Fruit fly (Drosophila melanogaster): Measurements from ENCODE around the gene epsilonCOP.
A peak's percentile ranks its signal among the peaks of the same experiment; 100 is the strongest.

The epsilonCOP gene

dm6 chr2L:6531985-6532699 lies 43.3 kb downstream of the epsilonCOP start:
- no peak for TF ChIP-seq CG8301 (tag; optimal IDR thresholded peaks at IDR 0.05)
- TF ChIP-seq CG32121 (GFP tag; IDR thresholded peaks at IDR 0.05): no peak
- TF ChIP-seq rn (GFP tag; IDR thresholded peaks at IDR 0.05): no peak
- TF ChIP-seq CG34367 (tag; optimal IDR thresholded peaks at IDR 0.05): no peak

dm6 chr2L:6532977-6533376 lies 44.1 kb downstream of the epsilonCOP start:
- TF ChIP-seq CG32121 (GFP tag; IDR thresholded peaks at IDR 0.05): no peak
- TF ChIP-seq CG34367 (tag; optimal IDR thresholded peaks at IDR 0.05): no peak
- TF ChIP-seq CG8159 (tag; optimal IDR thresholded peaks at IDR 0.05): no peak
- no peak for TF ChIP-seq D1 (tag; optimal IDR thresholded peaks at IDR 0.05)
- TF ChIP-seq gl (tag; optimal IDR thresholded peaks at IDR 0.05): no peak
- no peak for TF ChIP-seq Pif1B (GFP tag; optimal IDR thresholded peaks at IDR 0.05)
- TF ChIP-seq fd96Ca (GFP tag; IDR thresholded peaks at IDR 0.05): no peak
- no peak for TF ChIP-seq CG9948 (tag; optimal IDR thresholded peaks at IDR 0.05)
- TF ChIP-seq CG15710 (tag; optimal IDR thresholded peaks at IDR 0.05): no peak
- TF ChIP-seq CG13204 (GFP tag; optimal IDR thresholded peaks at IDR 0.05): no peak
- no peak for TF ChIP-seq CG8301 (tag; optimal IDR thresholded peaks at IDR 0.05)
- no peak for TF ChIP-seq CG14655 (GFP tag; optimal IDR thresholded peaks at IDR 0.05)
- no peak for TF ChIP-seq EcR (GFP tag; optimal IDR thresholded peaks at IDR 0.05)
- no peak for TF ChIP-seq CG10348 (GFP tag; IDR thresholded peaks at IDR 0.05)
- no peak for TF ChIP-seq CG4496 (GFP tag; IDR thresholded peaks at IDR 0.05)
- TF ChIP-seq CG12605 (GFP tag; IDR thresholded peaks at IDR 0.05): no peak
- no peak for TF ChIP-seq Pif1A (GFP tag; optimal IDR thresholded peaks at IDR 0.05)
- no peak for TF ChIP-seq CG17806 (tag; optimal IDR thresholded peaks at IDR 0.05)
- TF ChIP-seq rn (GFP tag; IDR thresholded peaks at IDR 0.05): no peak
- no peak for TF ChIP-seq Snoo (tag; optimal IDR thresholded peaks at IDR 0.05)

dm6 chr2L:6533719-6534118 lies 44.8 kb downstream of the epsilonCOP start:
- TF ChIP-seq CG13204 (GFP tag; optimal IDR thresholded peaks at IDR 0.05) (peak; percentile 0), Snoo (tag; optimal IDR thresholded peaks at IDR 0.05) (no peak)

dm6 chr2L:6534125-6534815 lies 45.4 kb downstream of the epsilonCOP start:
- TF ChIP-seq CG17806 (tag; optimal IDR thresholded peaks at IDR 0.05) (no peak), CG8159 (tag; optimal IDR thresholded peaks at IDR 0.05) (no peak), Pif1A (GFP tag; optimal IDR thresholded peaks at IDR 0.05) (no peak), Pif1B (GFP tag; optimal IDR thresholded peaks at IDR 0.05) (no peak), CG34367 (tag; optimal IDR thresholded peaks at IDR 0.05) (no peak), fd96Ca (GFP tag; IDR thresholded peaks at IDR 0.05) (no peak), CG12605 (GFP tag; IDR thresholded peaks at IDR 0.05) (no peak), EcR (GFP tag; optimal IDR thresholded peaks at IDR 0.05) (no peak), gl (tag; optimal IDR thresholded peaks at IDR 0.05) (no peak), CG8301 (tag; optimal IDR thresholded peaks at IDR 0.05) (no peak), CG15710 (tag; optimal IDR thresholded peaks at IDR 0.05) (no peak), CG13204 (GFP tag; optimal IDR thresholded peaks at IDR 0.05) (no peak), Snoo (tag; optimal IDR thresholded peaks at IDR 0.05) (no peak), rn (GFP tag; IDR thresholded peaks at IDR 0.05) (no peak), CG9948 (tag; optimal IDR thresholded peaks at IDR 0.05) (no peak), CG4496 (GFP tag; IDR thresholded peaks at IDR 0.05) (no peak), CG10348 (GFP tag; IDR thresholded peaks at IDR 0.05) (no peak), D1 (tag; optimal IDR thresholded peaks at IDR 0.05) (no peak)

dm6 chr2L:6536044-6536581 lies 47.2 kb downstream of the epsilonCOP start:
- TF ChIP-seq CG9948 (tag; optimal IDR thresholded peaks at IDR 0.05) (no peak), Pif1B (GFP tag; optimal IDR thresholded peaks at IDR 0.05) (no peak), Snoo (tag; optimal IDR thresholded peaks at IDR 0.05) (no peak), CG8159 (tag; optimal IDR thresholded peaks at IDR 0.05) (no peak), CG13204 (GFP tag; optimal IDR thresholded peaks at IDR 0.05) (no peak), CG17806 (tag; optimal IDR thresholded peaks at IDR 0.05) (no peak), EcR (GFP tag; optimal IDR thresholded peaks at IDR 0.05) (peak; percentile 3)
